Worm (Caenorhabditis elegans) whole organism, L1 larva: ENCODE measurements around the gene srh-236.

ENCODE experiments used
- C16A3.4 ChIP-seq: fragments of 150-350 bp; optimal IDR thresholded peaks from 2 replicates; lab custom pipeline; 2014; ENCODE audit warnings: missing biosample characterization, missing genetic modification characterization
- F16B12.6 ChIP-seq: fragments of 150-350 bp; optimal IDR thresholded peaks from 2 replicates; lab custom pipeline; 2014; ENCODE audit warnings: missing biosample characterization, missing genetic modification characterization
- Y116A8C.19 ChIP-seq: sonication (generic microtip); optimal IDR thresholded peaks from 2 replicates; lab custom pipeline; 2016; ENCODE audit warnings: missing compliant biosample characterization, missing genetic modification characterization, borderline replicate concordance
- aha-1 ChIP-seq: fragments of 150-350 bp; optimal IDR thresholded peaks from 2 replicates; lab custom pipeline; 2014; ENCODE audit warnings: missing biosample characterization, missing genetic modification characterization
- alr-1 ChIP-seq: fragments of 200-800 bp; sonication (Bioruptor generic); optimal IDR thresholded peaks from 2 replicates; lab custom pipeline; 2018; ENCODE audit warnings: borderline replicate concordance, mild to moderate bottlenecking, missing genetic modification characterization, missing compliant biosample characterization
- aly-2 ChIP-seq: fragments of 150-350 bp; optimal IDR thresholded peaks from 2 replicates; lab custom pipeline; 2014; ENCODE audit warnings: missing biosample characterization, missing genetic modification characterization
- ama-1 ChIP-seq: fragments of 150-350 bp; optimal IDR thresholded peaks from 2 replicates; lab custom pipeline; 2014
- ceh-88 ChIP-seq: fragments of 200-800 bp; sonication (Bioruptor generic); IDR thresholded peaks from 2 replicates; pipeline ENCODE4 v1.3.6; 2022; ENCODE audit warnings: missing genetic modification characterization, missing compliant biosample characterization
- ceh-90 ChIP-seq: sonication (generic microtip); optimal IDR thresholded peaks from 2 replicates; lab custom pipeline; 2016; ENCODE audit warnings: missing genetic modification characterization, missing compliant biosample characterization
- dpl-1 ChIP-seq, 3 experiments: fragments of 150-350 bp in 2 of 3; sonication (generic microtip) in 1 of 3; optimal IDR thresholded peaks; 2 replicates each; lab custom pipeline; 2014 to 2017; ENCODE audit warnings: missing biosample characterization in 3 of 3, missing genetic modification characterization in 3 of 3, missing genetic modification reagents in 3 of 3
- dsc-1 ChIP-seq: sonication (generic microtip); optimal IDR thresholded peaks from 2 replicates; lab custom pipeline; 2016; ENCODE audit warnings: mild to moderate bottlenecking, missing genetic modification characterization, missing compliant biosample characterization
- efl-1 ChIP-seq, 4 experiments: fragments of 150-350 bp; optimal IDR thresholded peaks in 3 of 4; peaks in 1 of 4; 1 replicate in 1 of 4; 2 replicates in 3 of 4; lab custom pipeline; 2014; ENCODE audit warnings: missing biosample characterization in 2 of 4, missing genetic modification characterization in 2 of 4, missing genetic modification reagents in 2 of 4
- egl-13 ChIP-seq: sonication (generic microtip); optimal IDR thresholded peaks from 2 replicates; lab custom pipeline; 2016; ENCODE audit warnings: missing genotype, missing genetic modification reagents, missing genetic modification characterization, missing compliant biosample characterization
- ets-5 ChIP-seq: fragments of 200-800 bp; sonication (Bioruptor generic); IDR thresholded peaks from 2 replicates; pipeline ENCODE4 v1.3.6; 2022; ENCODE audit warnings: missing genetic modification characterization, missing compliant biosample characterization
- fkh-10 ChIP-seq: sonication (generic microtip); optimal IDR thresholded peaks from 2 replicates; lab custom pipeline; 2017; ENCODE audit warnings: missing biosample characterization, missing genetic modification reagents, missing genetic modification characterization
- fkh-4 ChIP-seq: sonication (generic microtip); optimal IDR thresholded peaks from 2 replicates; lab custom pipeline; 2016; ENCODE audit warnings: missing compliant biosample characterization, missing genetic modification characterization, borderline replicate concordance
- hlh-17 ChIP-seq: fragments of 200-800 bp; sonication (Bioruptor generic); optimal IDR thresholded peaks from 2 replicates; lab custom pipeline; 2018; ENCODE audit warnings: missing genetic modification characterization, mild to moderate bottlenecking, missing compliant biosample characterization, moderate library complexity, borderline replicate concordance
- hlh-4 ChIP-seq: sonication (generic microtip); optimal IDR thresholded peaks from 2 replicates; lab custom pipeline; 2016; ENCODE audit warnings: mild to moderate bottlenecking, missing genetic modification characterization, missing compliant biosample characterization
- hpl-2 ChIP-seq: fragments of 150-350 bp; optimal IDR thresholded peaks from 2 replicates; lab custom pipeline; 2014; ENCODE audit warnings: missing biosample characterization, missing genetic modification reagents, missing genetic modification characterization
- lin-13 ChIP-seq: fragments of 150-350 bp; optimal IDR thresholded peaks from 2 replicates; lab custom pipeline; 2014; ENCODE audit warnings: missing biosample characterization, missing genetic modification reagents, missing genetic modification characterization
- lin-14 ChIP-seq: fragments of 200-800 bp; sonication (Bioruptor generic); optimal IDR thresholded peaks from 2 replicates; lab custom pipeline; 2018; ENCODE audit warnings: mild to moderate bottlenecking, missing genetic modification characterization, moderate library complexity, missing compliant biosample characterization
- lin-15B ChIP-seq: fragments of 150-350 bp; sonication (generic microtip); optimal IDR thresholded peaks from 3 replicates; lab custom pipeline; 2014; ENCODE audit warnings: missing biosample characterization, missing genetic modification characterization
- lin-39 ChIP-seq: fragments of 150-350 bp; optimal IDR thresholded peaks from 2 replicates; lab custom pipeline; 2014; ENCODE audit warnings: missing biosample characterization, missing genetic modification reagents, missing genetic modification characterization
- lir-3 ChIP-seq: sonication (generic microtip); optimal IDR thresholded peaks from 2 replicates; lab custom pipeline; 2016; ENCODE audit warnings: mild to moderate bottlenecking, missing genetic modification characterization, moderate library complexity, missing compliant biosample characterization; ENCODE audit not compliant: poor library complexity
- lsy-2 ChIP-seq, 2 experiments: fragments of 150-350 bp; optimal IDR thresholded peaks; 2 replicates each; lab custom pipeline; 2014; ENCODE audit warnings: missing biosample characterization in 2 of 2, missing genetic modification characterization in 2 of 2
- mab-9 ChIP-seq: fragments of 200-800 bp; sonication (Bioruptor generic); IDR thresholded peaks from 2 replicates; pipeline ENCODE4 v1.3.6; 2022; ENCODE audit warnings: missing genetic modification reagents, missing genetic modification characterization, missing compliant biosample characterization
- mdl-1 ChIP-seq, 2 experiments: fragments of 150-350 bp; optimal IDR thresholded peaks; 2 replicates each; lab custom pipeline; 2014 to 2017; ENCODE audit warnings: missing biosample characterization in 2 of 2, missing genetic modification characterization in 2 of 2, inconsistent platforms in 1 of 2
- nhr-11 ChIP-seq: fragments of 150-350 bp; optimal IDR thresholded peaks from 2 replicates; lab custom pipeline; 2014; ENCODE audit warnings: missing biosample characterization, missing genetic modification characterization
- nhr-28 ChIP-seq: fragments of 150-350 bp; optimal IDR thresholded peaks from 2 replicates; lab custom pipeline; 2014; ENCODE audit warnings: missing biosample characterization, missing genetic modification characterization
- nhr-77 ChIP-seq: fragments of 150-350 bp; optimal IDR thresholded peaks from 2 replicates; lab custom pipeline; 2014; ENCODE audit warnings: missing biosample characterization, missing genetic modification characterization
- nhr-85 ChIP-seq: sonication (generic microtip); peaks from one replicate; lab custom pipeline; 2016; ENCODE audit warnings: missing genetic modification characterization, inconsistent platforms, missing compliant biosample characterization
- pqm-1 ChIP-seq: sonication (generic microtip); optimal IDR thresholded peaks from 3 replicates; lab custom pipeline; 2017; ENCODE audit warnings: missing biosample characterization, missing genetic modification characterization
- rnt-1 ChIP-seq: sonication (generic microtip); optimal IDR thresholded peaks from 2 replicates; lab custom pipeline; 2016; ENCODE audit warnings: mild to moderate bottlenecking, missing genetic modification characterization, moderate library complexity, missing compliant biosample characterization
- snpc-4 ChIP-seq: fragments of 150-350 bp; optimal IDR thresholded peaks from 2 replicates; lab custom pipeline; 2014; ENCODE audit warnings: missing biosample characterization, missing genetic modification characterization
- snu-23 ChIP-seq: sonication (generic microtip); optimal IDR thresholded peaks from 2 replicates; lab custom pipeline; 2016; ENCODE audit warnings: missing genetic modification characterization, missing compliant biosample characterization
- sox-4 ChIP-seq: sonication (generic microtip); optimal IDR thresholded peaks from 2 replicates; lab custom pipeline; 2016; ENCODE audit warnings: missing genetic modification characterization, missing compliant biosample characterization
- sup-37 ChIP-seq: fragments of 200-800 bp; sonication (Bioruptor generic); optimal IDR thresholded peaks from 2 replicates; lab custom pipeline; 2018; ENCODE audit warnings: mild to moderate bottlenecking, missing genetic modification characterization, missing compliant biosample characterization
- swsn-7 ChIP-seq: sonication (generic microtip); optimal IDR thresholded peaks from 2 replicates; lab custom pipeline; 2016; ENCODE audit warnings: missing genetic modification characterization, missing compliant biosample characterization
- unc-130 ChIP-seq: fragments of 150-350 bp; optimal IDR thresholded peaks from 2 replicates; lab custom pipeline; 2017; ENCODE audit warnings: missing biosample characterization, missing genetic modification characterization, inconsistent platforms
- vab-15 ChIP-seq: sonication (generic microtip); optimal IDR thresholded peaks from 2 replicates; lab custom pipeline; 2017; ENCODE audit warnings: missing genotype, mild to moderate bottlenecking, missing genetic modification characterization, missing compliant biosample characterization
- ztf-11 ChIP-seq, 2 experiments: sonication (generic microtip); optimal IDR thresholded peaks; 2 replicates each; lab custom pipeline; 2016 to 2017; ENCODE audit warnings: missing genetic modification characterization in 2 of 2, missing biosample characterization in 1 of 2, missing compliant biosample characterization in 1 of 2

The srh-236 gene

DNA sequence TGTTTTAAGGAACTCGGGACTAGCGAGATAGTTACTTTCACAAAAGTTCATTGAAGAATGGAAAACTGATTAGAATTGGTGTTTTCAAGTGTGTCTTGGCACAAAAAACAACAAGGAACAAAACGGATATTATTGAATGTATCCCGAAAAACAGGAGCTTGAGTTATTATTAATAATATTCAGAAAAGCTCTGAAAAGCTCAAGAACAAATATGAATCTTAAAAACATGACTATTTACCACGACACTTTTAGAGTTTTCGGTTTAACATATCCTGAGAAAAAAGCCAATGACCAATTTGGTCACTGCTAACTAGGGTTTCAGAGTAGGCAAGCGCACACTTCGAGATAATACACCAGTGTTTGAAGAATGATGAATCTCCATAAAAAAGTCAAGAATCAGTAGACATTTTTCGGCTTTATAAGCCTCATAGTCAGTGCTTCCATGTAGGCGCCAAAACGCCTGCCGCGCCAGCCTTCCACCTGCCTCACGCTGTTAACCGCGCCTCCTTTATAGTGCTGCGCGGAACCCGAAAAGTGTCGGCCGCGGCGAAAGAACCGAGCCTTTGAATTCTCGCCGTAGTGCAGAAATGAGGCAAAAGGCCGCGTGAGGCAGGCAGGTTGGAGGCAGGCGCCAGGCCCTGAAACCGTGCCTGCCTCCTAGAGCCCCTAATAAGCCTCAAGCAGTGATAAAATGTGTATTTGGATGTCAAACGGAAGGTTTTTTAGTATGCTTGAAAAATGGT is at the start of gene srh-236:
Gene srh-236, minus strand, starts transcription at position 51 of the 743 bp plus-strand sequence.
- TF ChIP-seq mab-9 (no peak), sup-37 (GFP tag; lab: Kevin White, UChicago) (no peak), aly-2 (tag; lab: Kevin White, UChicago) (no peak), alr-1 (tag; lab: Kevin White, UChicago) (no peak), dsc-1 (no peak), sox-4 (tag; lab: Kevin White, UChicago) (no peak), aha-1 (no peak), rnt-1 (tag; lab: Kevin White, UChicago) (no peak), lin-39 (no peak)

ce11 chrV:17261385-17261784 is 49.5 kb upstream of the srh-236 start:
- TF ChIP-seq snpc-4 (peak; percentile 24), pqm-1 (no peak)

ce11 chrV:17258868-17259267 is 47.0 kb upstream of the srh-236 start, which contains the start of gene fbxa-85:
Gene fbxa-85 (plus strand): TSS chrV:17259168.
- TF ChIP-seq F16B12.6 (tag; lab: Kevin White, UChicago) = no peak
- no peak for TF ChIP-seq fkh-10 (GFP tag; lab: Kevin White, UChicago)
- no peak for TF ChIP-seq ets-5 (GFP tag; lab: Robert Waterston, UW)
- no peak for TF ChIP-seq hlh-17 (GFP tag; lab: Kevin White, UChicago)
- no peak for TF ChIP-seq hlh-4
- TF ChIP-seq nhr-28 (tag; lab: Kevin White, UChicago) = no peak
- TF ChIP-seq lin-13 = no peak
- TF ChIP-seq C16A3.4 (tag; lab: Kevin White, UChicago) = no peak
- no peak for TF ChIP-seq ama-1 (lab: Kevin White, UChicago)
- no peak for TF ChIP-seq vab-15 (tag; lab: Kevin White, UChicago)
- TF ChIP-seq egl-13 (tag; lab: Kevin White, UChicago) = no peak
- TF ChIP-seq lir-3 (tag; lab: Kevin White, UChicago) = no peak
- TF ChIP-seq pqm-1 = no peak
- TF ChIP-seq ceh-90 = no peak
- TF ChIP-seq unc-130 (tag; lab: Kevin White, UChicago) = no peak
- TF ChIP-seq efl-1 (optimal IDR thresholded peaks at IDR 0.05; lab: Kevin White, UChicago) = no peak
- no peak for TF ChIP-seq efl-1 (GFP tag; optimal IDR thresholded peaks at IDR 0.05 in 1 of 2; lab: Kevin White, UChicago)
- no peak for TF ChIP-seq fkh-4 (tag; lab: Kevin White, UChicago)
- no peak for TF ChIP-seq lin-14 (GFP tag; lab: Kevin White, UChicago)
- no peak for TF ChIP-seq nhr-85 (tag; lab: Kevin White, UChicago)
- TF ChIP-seq, all 84 proteins: peak for 0

ce11 chrV:17258244-17258643 is 46.4 kb upstream of the srh-236 start:
- TF ChIP-seq ets-5 (GFP tag; lab: Robert Waterston, UW) = no peak
- TF ChIP-seq mdl-1 (tag; optimal IDR thresholded peaks at IDR 0.05; lab: Kevin White, UChicago) = no peak
- no peak for TF ChIP-seq ceh-88 (GFP tag; lab: Robert Waterston, UW)
- no peak for TF ChIP-seq lsy-2 (tag; optimal IDR thresholded peaks at IDR 0.05; lab: Kevin White, UChicago)
- TF ChIP-seq swsn-7 (tag; lab: Kevin White, UChicago) = no peak
- no peak for TF ChIP-seq nhr-11
- TF ChIP-seq rnt-1 (tag; lab: Kevin White, UChicago) = no peak
- no peak for TF ChIP-seq lin-13
- no peak for TF ChIP-seq C16A3.4 (tag; lab: Kevin White, UChicago)
- no peak for TF ChIP-seq hpl-2 (GFP tag; lab: Kevin White, UChicago)
- TF ChIP-seq snu-23 (GFP tag; lab: Kevin White, UChicago) = no peak
- TF ChIP-seq nhr-77 (tag; lab: Kevin White, UChicago) = no peak
- TF ChIP-seq lin-15B (tag; lab: Kevin White, UChicago) = no peak
- no peak for TF ChIP-seq fkh-10 (GFP tag; lab: Kevin White, UChicago)
- TF ChIP-seq ztf-11 (tag; optimal IDR thresholded peaks at IDR 0.05; lab: Kevin White, UChicago) = no peak
- TF ChIP-seq aly-2 (tag; lab: Kevin White, UChicago) = no peak
- no peak for TF ChIP-seq dpl-1 (GFP tag; optimal IDR thresholded peaks at IDR 0.05; lab: Kevin White, UChicago)
- no peak for TF ChIP-seq efl-1 (optimal IDR thresholded peaks at IDR 0.05; lab: Kevin White, UChicago)
- no peak for TF ChIP-seq efl-1 (GFP tag; optimal IDR thresholded peaks at IDR 0.05 in 1 of 2; lab: Kevin White, UChicago)
- no peak for TF ChIP-seq Y116A8C.19 (tag; lab: Kevin White, UChicago)
- TF ChIP-seq hlh-4 = no peak
- TF ChIP-seq, all 84 proteins: peak for 0
